Worm (Caenorhabditis elegans) whole organism, dauer: ENCODE measurements around the gene T01C1.4.

Source experiments
- unc-62 ChIP-seq: sonication (generic microtip); optimal IDR thresholded peaks from 2 replicates; lab custom pipeline; 2017; ENCODE audit warnings: missing biosample characterization, missing genetic modification reagents, missing genetic modification characterization

The T01C1.4 gene

ce11 chrX:10666871-10667270 is 50.0 kb downstream of the T01C1.4 start:
- no peak for TF ChIP-seq unc-62
